Fruit fly (Drosophila melanogaster): ENCODE results near the gene Papst2.

Papst2 gene

dm6 chr3L:17035492-17035891, 7.1 kb upstream of the Papst2 start, which contains the start of gene beg (continued):
- no peak for TF ChIP-seq D19B (GFP tag; optimal IDR thresholded peaks at IDR 0.05)
- no peak for TF ChIP-seq sima (GFP tag; optimal IDR thresholded peaks at IDR 0.05)
- no peak for TF ChIP-seq zf30C (GFP tag; optimal IDR thresholded peaks at IDR 0.05)
- no peak for TF ChIP-seq Taf1 (GFP tag; IDR thresholded peaks at IDR 0.05)
- TF ChIP-seq Atf6 (GFP tag; IDR thresholded peaks at IDR 0.05): no peak
- TF ChIP-seq chn (GFP tag; optimal IDR thresholded peaks at IDR 0.05): no peak
- no peak for TF ChIP-seq gsb-n (tag; optimal IDR thresholded peaks at IDR 0.05)
- TF ChIP-seq CG17802 (tag; optimal IDR thresholded peaks at IDR 0.05): no peak
- no peak for TF ChIP-seq Nf-YA (GFP tag; IDR thresholded peaks at IDR 0.05)
- TF ChIP-seq Gsc (GFP tag; IDR thresholded peaks at IDR 0.05): no peak
- TF ChIP-seq peb (GFP tag; IDR thresholded peaks at IDR 0.05): no peak
- no peak for TF ChIP-seq Mad (GFP tag; optimal IDR thresholded peaks at IDR 0.05)
- TF ChIP-seq kah (GFP tag; optimal IDR thresholded peaks at IDR 0.05): no peak
- no peak for TF ChIP-seq CG7372 (GFP tag; IDR thresholded peaks at IDR 0.05)
- no peak for TF ChIP-seq CG15601 (tag; optimal IDR thresholded peaks at IDR 0.05)
- no peak for TF ChIP-seq CG30403 (GFP tag; optimal IDR thresholded peaks at IDR 0.05)
- TF ChIP-seq Poxn (GFP tag; IDR thresholded peaks at IDR 0.05): no peak
- TF ChIP-seq CG6854 (GFP tag; optimal IDR thresholded peaks at IDR 0.05): no peak
- no peak for TF ChIP-seq CG9609 (GFP tag; optimal IDR thresholded peaks at IDR 0.05)
- no peak for TF ChIP-seq disco-r (GFP tag; optimal IDR thresholded peaks at IDR 0.05)
- TF ChIP-seq wor (GFP tag; IDR thresholded peaks at IDR 0.05): no peak
- TF ChIP-seq CG2129 (GFP tag; IDR thresholded peaks at IDR 0.05; ENCODE audit: partially characterized antibody): peak; percentile 37; the same call in 1 of the 2 replicates
- no peak for TF ChIP-seq sr (GFP tag; IDR thresholded peaks at IDR 0.05)
- no peak for TF ChIP-seq CG6272 (GFP tag; IDR thresholded peaks at IDR 0.05)
- TF ChIP-seq zen (tag; optimal IDR thresholded peaks at IDR 0.05): no peak
- no peak for TF ChIP-seq B-H1 (GFP tag; IDR thresholded peaks at IDR 0.05)
- TF ChIP-seq Aef1 (GFP tag; IDR thresholded peaks at IDR 0.05): no peak
- TF ChIP-seq kni (GFP tag; optimal IDR thresholded peaks at IDR 0.05): no peak
- TF ChIP-seq Hr39 (optimal IDR thresholded peaks at IDR 0.05): no peak
- TF ChIP-seq CG16815 (GFP tag; optimal IDR thresholded peaks at IDR 0.05): no peak
- TF ChIP-seq mam (GFP tag; optimal IDR thresholded peaks at IDR 0.05): no peak
- TF ChIP-seq ham (GFP tag; IDR thresholded peaks at IDR 0.05): no peak
- TF ChIP-seq sens-2 (GFP tag; IDR thresholded peaks at IDR 0.05): no peak
- no peak for TF ChIP-seq CG3847 (GFP tag; IDR thresholded peaks at IDR 0.05)
- TF ChIP-seq abd-A (tag; optimal IDR thresholded peaks at IDR 0.05): no peak
- no peak for TF ChIP-seq sug (tag; optimal IDR thresholded peaks at IDR 0.05)
- no peak for TF ChIP-seq CG18476 (GFP tag; optimal IDR thresholded peaks at IDR 0.05)
- no peak for TF ChIP-seq CG10565 (GFP tag; optimal IDR thresholded peaks at IDR 0.05)
- no peak for TF ChIP-seq CG2202 (tag; optimal IDR thresholded peaks at IDR 0.05)
- TF ChIP-seq luna (GFP tag; optimal IDR thresholded peaks at IDR 0.05): no peak
- no peak for TF ChIP-seq CG31365 (tag; optimal IDR thresholded peaks at IDR 0.05)
- TF ChIP-seq MTF-1 (GFP tag; optimal IDR thresholded peaks at IDR 0.05; ENCODE audit: borderline replicate concordance): no peak
- no peak for TF ChIP-seq CG3838 (GFP tag; optimal IDR thresholded peaks at IDR 0.05)
- TF ChIP-seq rib (GFP tag; IDR thresholded peaks at IDR 0.05): no peak
- TF ChIP-seq CG6654 (GFP tag; optimal IDR thresholded peaks at IDR 0.05): no peak
- peak; percentile 71 for TF ChIP-seq ato (GFP tag; IDR thresholded peaks at IDR 0.05; ENCODE audit: partially characterized antibody)
- TF ChIP-seq CG14667 (GFP tag; IDR thresholded peaks at IDR 0.05): no peak
- TF ChIP-seq btn (GFP tag; optimal IDR thresholded peaks at IDR 0.05): no peak
- TF ChIP-seq Hsf (GFP tag; optimal IDR thresholded peaks at IDR 0.05): no peak
- no peak for TF ChIP-seq eve (GFP tag; optimal IDR thresholded peaks at IDR 0.05)
- no peak for TF ChIP-seq Elba2 (GFP tag; optimal IDR thresholded peaks at IDR 0.05)
- TF ChIP-seq Trl (optimal IDR thresholded peaks at IDR 0.05): no peak
- no peak for TF ChIP-seq Trl (GFP tag; optimal IDR thresholded peaks at IDR 0.05)
- no peak for TF ChIP-seq danr (GFP tag; IDR thresholded peaks at IDR 0.05)

Measured in whole organism, embryonic.